Worm (Caenorhabditis elegans) whole organism, L4 larva: ENCODE measurements around the gene K08D10.11.
"Not testable (repeated sequence)": the region's sequence is repeated elsewhere in the genome, so short reads cannot be mapped to it uniquely, and the experiment has no call there.

Experiments
- F10B5.3 ChIP-seq: sonication (generic microtip); optimal IDR thresholded peaks from 2 replicates; lab custom pipeline; 2016; ENCODE audit warnings: mild to moderate bottlenecking, missing genetic modification characterization, missing compliant biosample characterization
- F26F4.8 ChIP-seq: fragments of 200-800 bp; sonication (Bioruptor generic); conservative IDR thresholded peaks from 2 replicates; pipeline ENCODE4 v1.3.6; 2022; ENCODE audit warnings: missing genetic modification characterization, missing compliant biosample characterization
- F37D6.2 ChIP-seq: sonication (generic microtip); optimal IDR thresholded peaks from 2 replicates; lab custom pipeline; 2016; ENCODE audit warnings: mild to moderate bottlenecking, missing genetic modification characterization, missing compliant biosample characterization
- ama-1 ChIP-seq: fragments of 150-350 bp; optimal IDR thresholded peaks from 2 replicates; lab custom pipeline; 2014; ENCODE audit warnings: inconsistent platforms, mixed read lengths
- ceh-62 ChIP-seq: sonication (generic microtip); optimal IDR thresholded peaks from 2 replicates; lab custom pipeline; 2017; ENCODE audit warnings: missing biosample characterization, missing genetic modification characterization
- dmd-6 ChIP-seq: fragments of 200-800 bp; sonication (Bioruptor generic); IDR thresholded peaks from 2 replicates; pipeline ENCODE4 v1.3.6; 2022; ENCODE audit warnings: missing genetic modification reagents, missing genetic modification characterization, missing compliant biosample characterization
- dmd-9 ChIP-seq: fragments of 200-800 bp; sonication (Bioruptor generic); IDR thresholded peaks from 2 replicates; pipeline ENCODE4 v1.3.6; 2022; ENCODE audit warnings: missing genetic modification reagents, missing genetic modification characterization, missing compliant biosample characterization
- dve-1 ChIP-seq: sonication (generic microtip); optimal IDR thresholded peaks from 2 replicates; lab custom pipeline; 2017; ENCODE audit warnings: antibody characterized with exemption, mild to moderate bottlenecking, missing genetic modification characterization, missing compliant biosample characterization; ENCODE audit not compliant: insufficient read depth
- fkh-10 ChIP-seq: fragments of 150-350 bp; optimal IDR thresholded peaks from 2 replicates; lab custom pipeline; 2014; ENCODE audit warnings: missing biosample characterization, missing genetic modification reagents, missing genetic modification characterization
- hif-1 ChIP-seq, 2 experiments: sonication (generic microtip); optimal IDR thresholded peaks; 2 replicates each; lab custom pipeline; 2016 to 2017; ENCODE audit warnings: missing compliant biosample characterization in 2 of 2, missing genetic modification characterization in 2 of 2, missing genetic modification reagents in 2 of 2, missing genotype in 2 of 2, mild to moderate bottlenecking in 1 of 2
- hlh-11 ChIP-seq: fragments of 200-800 bp; sonication (Bioruptor generic); optimal IDR thresholded peaks from 2 replicates; lab custom pipeline; 2018; ENCODE audit warnings: mild to moderate bottlenecking, missing genetic modification characterization, missing compliant biosample characterization
- lim-7 ChIP-seq: fragments of 200-800 bp; sonication (Bioruptor generic); IDR thresholded peaks from 2 replicates; pipeline ENCODE4 v1.3.6; 2022; ENCODE audit warnings: missing genetic modification characterization, missing compliant biosample characterization
- lin-39 ChIP-seq: fragments of 150-350 bp; optimal IDR thresholded peaks from 2 replicates; lab custom pipeline; 2014; ENCODE audit warnings: missing biosample characterization, missing genetic modification reagents, missing genetic modification characterization
- lir-3 ChIP-seq: sonication (generic microtip); optimal IDR thresholded peaks from 2 replicates; lab custom pipeline; 2016; ENCODE audit warnings: mild to moderate bottlenecking, missing genetic modification characterization, missing compliant biosample characterization
- lsy-2 ChIP-seq, 2 experiments: fragments of 150-350 bp in 1 of 2; sonication (generic microtip) in 1 of 2; optimal IDR thresholded peaks; 2 replicates each; lab custom pipeline; 2014 to 2017; ENCODE audit warnings: missing biosample characterization in 2 of 2, missing genetic modification characterization in 2 of 2
- mdl-1 ChIP-seq, 2 experiments: fragments of 150-350 bp in 1 of 2; sonication (generic microtip) in 1 of 2; optimal IDR thresholded peaks; 2 replicates each; lab custom pipeline; 2014 to 2017; ENCODE audit warnings: missing biosample characterization in 2 of 2, missing genetic modification characterization in 2 of 2
- mdt-29 ChIP-seq: fragments of 200-800 bp; sonication (Bioruptor generic); IDR thresholded peaks from 2 replicates; pipeline ENCODE4 v1.3.6; 2022; ENCODE audit warnings: missing genetic modification reagents, missing genetic modification characterization, missing compliant biosample characterization
- nhr-10 ChIP-seq: fragments of 150-350 bp; optimal IDR thresholded peaks from 2 replicates; lab custom pipeline; 2014; ENCODE audit warnings: missing biosample characterization, missing genetic modification characterization
- nhr-102 ChIP-seq: sonication (generic microtip); optimal IDR thresholded peaks from 2 replicates; lab custom pipeline; 2016; ENCODE audit warnings: mild to moderate bottlenecking, missing genetic modification characterization, moderate library complexity, missing compliant biosample characterization
- nhr-28 ChIP-seq: fragments of 150-350 bp; optimal IDR thresholded peaks from 2 replicates; lab custom pipeline; 2014; ENCODE audit warnings: missing biosample characterization, missing genetic modification characterization
- nhr-48 ChIP-seq: sonication (generic microtip); optimal IDR thresholded peaks from 2 replicates; lab custom pipeline; 2016; ENCODE audit warnings: mild to moderate bottlenecking, missing genetic modification characterization, missing compliant biosample characterization
- nhr-6 ChIP-seq: fragments of 150-350 bp; optimal IDR thresholded peaks from 2 replicates; lab custom pipeline; 2014; ENCODE audit warnings: missing biosample characterization, missing genetic modification characterization
- nhr-77 ChIP-seq: fragments of 150-350 bp; optimal IDR thresholded peaks from 2 replicates; lab custom pipeline; 2014; ENCODE audit warnings: missing biosample characterization, missing genetic modification characterization
- pha-4 ChIP-seq, 2 experiments: fragments of 150-350 bp in 1 of 2; fragments of 200-800 bp in 1 of 2; sonication (Bioruptor generic) in 1 of 2; IDR thresholded peaks in 1 of 2; optimal IDR thresholded peaks in 1 of 2; 2 replicates each; pipeline versions ENCODE4 v1.3.6 to Lab custom; 2014 to 2022; ENCODE audit warnings: missing genetic modification characterization in 2 of 2, missing genetic modification reagents in 2 of 2, missing biosample characterization in 1 of 2, missing compliant biosample characterization in 1 of 2
- php-3 ChIP-seq: fragments of 200-800 bp; sonication (Bioruptor generic); IDR thresholded peaks from 2 replicates; pipeline ENCODE4 v1.3.6; 2022; ENCODE audit warnings: missing genetic modification reagents, missing genetic modification characterization, missing compliant biosample characterization
- pqm-1 ChIP-seq: sonication (generic microtip); optimal IDR thresholded peaks from 2 replicates; lab custom pipeline; 2017; ENCODE audit warnings: missing biosample characterization, missing genetic modification characterization
- unc-62 ChIP-seq, 3 experiments: fragments of 150-350 bp in 1 of 3; sonication (generic microtip); optimal IDR thresholded peaks in 2 of 3; peaks in 1 of 3; 1 replicate in 1 of 3; 2 replicates in 2 of 3; lab custom pipeline; 2014 to 2017; ENCODE audit warnings: missing biosample characterization in 3 of 3, missing genetic modification characterization in 3 of 3, missing genetic modification reagents in 3 of 3, missing genotype in 1 of 3
- vab-7 ChIP-seq: fragments of 200-800 bp; sonication (Bioruptor generic); IDR thresholded peaks from 2 replicates; pipeline ENCODE4 v1.3.6; 2022; ENCODE audit warnings: missing genetic modification reagents, missing genetic modification characterization, missing compliant biosample characterization
- ztf-11 ChIP-seq: fragments of 150-350 bp; optimal IDR thresholded peaks from 2 replicates; lab custom pipeline; 2014; ENCODE audit warnings: missing biosample characterization, missing genetic modification characterization

Gene K08D10.11

ce11 chrIV:4152143-4152542 is 33.9 kb downstream of the K08D10.11 start, which contains the start of the genes K08D10.10 and R07C12.1:
Gene K08D10.10 (plus strand): TSS chrIV:4152235.
Gene R07C12.1 (plus strand): TSS chrIV:4152456.
- TF ChIP-seq pqm-1 (tag; lab: Kevin White, UChicago) = peak; percentile 6
- TF ChIP-seq nhr-28 = peak; percentile 14
- TF ChIP-seq hlh-11 = peak; percentile 1
- no peak for TF ChIP-seq lsy-2 (tag; optimal IDR thresholded peaks at IDR 0.05; lab: Kevin White, UChicago)

ce11 chrIV:4150138-4150537 is 35.9 kb downstream of the K08D10.11 start:
- peak; percentile 16; the same call in 1 of the 2 replicates for TF ChIP-seq dmd-6 (GFP tag; lab: Robert Waterston, UW)
- no peak for TF ChIP-seq nhr-10 (tag; lab: Kevin White, UChicago)
- peak; percentile 27 for TF ChIP-seq pqm-1 (tag; lab: Kevin White, UChicago)
- TF ChIP-seq, all 104 proteins: peak for 2

- TF ChIP-seq lir-3 (tag; lab: Kevin White, UChicago) (no peak), lim-7 (GFP tag; lab: Robert Waterston, UW) (no peak), mdl-1 (tag; optimal IDR thresholded peaks at IDR 0.05; lab: Kevin White, UChicago) (no peak), dmd-6 (GFP tag; lab: Robert Waterston, UW) (peak; percentile 70), nhr-77 (peak; percentile 75), nhr-6 (tag; lab: Kevin White, UChicago) (no peak), nhr-28 (peak; percentile 76), dve-1 (tag; lab: Kevin White, UChicago) (peak; percentile 40), fkh-10 (GFP tag; lab: Kevin White, UChicago) (no peak), hlh-11 (peak; percentile 41), php-3 (peak; percentile 62; the same call in 1 of the 2 replicates), pqm-1 (tag; lab: Kevin White, UChicago) (peak; percentile 93), nhr-48 (no peak)
- TF ChIP-seq, all 104 proteins: peak for 7
Observed at ce11 chrIV:4147891-4148290, 38.1 kb downstream of the K08D10.11 start.

DNA sequence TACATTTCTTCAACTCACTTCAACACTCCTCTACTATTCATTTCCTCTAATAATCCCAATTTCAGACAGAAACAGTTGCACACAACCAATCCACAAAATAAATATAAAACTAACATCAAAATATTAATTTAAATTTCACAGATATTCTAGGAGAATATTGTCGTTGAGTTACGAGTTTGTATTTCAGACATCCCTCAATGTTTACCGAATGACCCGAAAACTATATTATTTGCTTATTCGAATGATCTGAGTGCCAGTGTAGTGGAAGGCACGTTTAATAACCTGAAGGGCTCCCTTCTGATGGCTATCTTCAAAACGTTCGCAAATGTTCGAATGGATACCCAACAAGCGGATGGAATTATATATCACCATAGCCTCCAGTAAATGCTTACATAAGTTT is 41.2 kb downstream of the K08D10.11 start, which contains the start of gene R07C12.3:
Gene R07C12.3 (plus strand): TSS at position 301 of the 400 bp plus-strand sequence.
- TF ChIP-seq unc-62 (GFP tag; optimal IDR thresholded peaks at IDR 0.05 in 1 of 2; lab: Kevin White, UChicago) = peak in 1 of 2 experiments; percentile 36
- TF ChIP-seq unc-62 (tag; optimal IDR thresholded peaks at IDR 0.05; lab: Kevin White, UChicago) = no peak
- TF ChIP-seq F10B5.3 (tag; lab: Kevin White, UChicago) = no peak
- no peak for TF ChIP-seq hif-1 (tag; optimal IDR thresholded peaks at IDR 0.05; lab: Kevin White, UChicago)

- TF ChIP-seq ztf-11 (tag; lab: Kevin White, UChicago); dmd-9 (GFP tag; lab: Robert Waterston, UW); nhr-102 (tag; lab: Kevin White, UChicago): not testable (repeated sequence)
Observed at ce11 chrIV:4142986-4143385, 43.0 kb downstream of the K08D10.11 start, which contains the start of gene F49F1.12. Gene F49F1.12 (minus strand): TSS chrIV:4143086.

ce11 chrIV:4141311-4141710 is 44.7 kb downstream of the K08D10.11 start, which contains the start of gene F49F1.11:
Gene F49F1.11 (minus strand): TSS chrIV:4141411.
- TF ChIP-seq F26F4.8 = no peak
- TF ChIP-seq lsy-2 (tag; optimal IDR thresholded peaks at IDR 0.05; lab: Kevin White, UChicago) = no peak
- TF ChIP-seq ceh-62 (tag; lab: Kevin White, UChicago) = no peak
- TF ChIP-seq pha-4 (GFP tag; IDR thresholded peaks at IDR 0.05; lab: Robert Waterston, UW) = no peak
- TF ChIP-seq pha-4 (tag; optimal IDR thresholded peaks at IDR 0.05; lab: Kevin White, UChicago) = no peak
- TF ChIP-seq mdt-29 (GFP tag; lab: Robert Waterston, UW) = no peak
- no peak for TF ChIP-seq lin-39
- TF ChIP-seq F37D6.2 (tag; lab: Kevin White, UChicago) = no peak
- TF ChIP-seq ama-1 (lab: Kevin White, UChicago) = no peak
- TF ChIP-seq vab-7 (GFP tag; lab: Robert Waterston, UW) = no peak
- TF ChIP-seq php-3 = no peak
